Fruit fly (Drosophila melanogaster) whole organism, prepupa: Measurements from ENCODE around the gene Teh2.
A peak's percentile ranks its signal among the peaks of the same experiment; 100 is the strongest.

Source experiments
- CG10631 ChIP-seq: fragments of 200-800 bp; sonication (Bioruptor generic); optimal IDR thresholded peaks from 2 replicates; lab custom pipeline; 2016; ENCODE audit warnings: missing biosample characterization, missing genetic modification characterization
- CG10669 ChIP-seq: fragments of 200-800 bp; sonication (Bioruptor generic); optimal IDR thresholded peaks from 3 replicates; lab custom pipeline; 2018; ENCODE audit warnings: missing biosample characterization, mild to moderate bottlenecking, missing genetic modification characterization, moderate library complexity
- CG11294 ChIP-seq: fragments of 200-800 bp; sonication (Bioruptor generic); IDR thresholded peaks from 2 replicates; pipeline ENCODE4 v1.3.6; 2022; ENCODE audit warnings: missing biosample characterization, missing genetic modification characterization
- CG11902 ChIP-seq: fragments of 200-800 bp; sonication (Bioruptor generic); optimal IDR thresholded peaks from 3 replicates; lab custom pipeline; 2016; ENCODE audit warnings: missing biosample characterization, missing genetic modification characterization
- CG15336 ChIP-seq: fragments of 200-800 bp; sonication (Bioruptor generic); IDR thresholded peaks from 2 replicates; pipeline ENCODE4 v1.3.6; 2022; ENCODE audit warnings: missing biosample characterization, missing genetic modification characterization
- CG1621 ChIP-seq: fragments of 200-800 bp; sonication (Bioruptor generic); optimal IDR thresholded peaks from 3 replicates; lab custom pipeline; 2018; ENCODE audit warnings: missing biosample characterization, mild to moderate bottlenecking, missing genetic modification characterization
- CG16779 ChIP-seq: fragments of 200-800 bp; sonication (Bioruptor generic); optimal IDR thresholded peaks from 3 replicates; lab custom pipeline; 2017; ENCODE audit warnings: missing biosample characterization, mild to moderate bottlenecking, missing genetic modification characterization
- CG3032 ChIP-seq: fragments of 200-800 bp; optimal IDR thresholded peaks from 2 replicates; lab custom pipeline; 2019; ENCODE audit warnings: missing biosample characterization, mild to moderate bottlenecking, missing genetic modification characterization, moderate library complexity
- CG31627 ChIP-seq: fragments of 200-800 bp; sonication (Bioruptor generic); optimal IDR thresholded peaks from 3 replicates; lab custom pipeline; 2016; ENCODE audit warnings: missing biosample characterization, missing genetic modification characterization
- CG32006 ChIP-seq: fragments of 200-800 bp; sonication (Bioruptor generic); optimal IDR thresholded peaks from 3 replicates; lab custom pipeline; 2017; ENCODE audit warnings: missing biosample characterization, mild to moderate bottlenecking, missing genetic modification characterization
- CG3919 ChIP-seq: fragments of 200-800 bp; sonication (Bioruptor generic); optimal IDR thresholded peaks from 3 replicates; lab custom pipeline; 2016; ENCODE audit warnings: missing biosample characterization, missing genetic modification characterization
- CG4318 ChIP-seq: fragments of 200-800 bp; sonication (Bioruptor generic); optimal IDR thresholded peaks from 3 replicates; lab custom pipeline; 2017; ENCODE audit warnings: missing biosample characterization, mild to moderate bottlenecking, missing genetic modification characterization
- CG6163 ChIP-seq: fragments of 200-800 bp; sonication (Bioruptor generic); IDR thresholded peaks from 3 replicates; pipeline ENCODE4 v1.3.6; 2022; ENCODE audit warnings: missing biosample characterization, missing genetic modification characterization
- CG6276 ChIP-seq: fragments of 200-800 bp; sonication (Bioruptor generic); optimal IDR thresholded peaks from 2 replicates; lab custom pipeline; 2017; ENCODE audit warnings: missing biosample characterization, mild to moderate bottlenecking, missing genetic modification characterization
- CG6808 ChIP-seq: fragments of 200-800 bp; sonication (Bioruptor generic); optimal IDR thresholded peaks from 3 replicates; lab custom pipeline; 2017; ENCODE audit warnings: missing biosample characterization, missing genetic modification characterization, mild to moderate bottlenecking, moderate library complexity, missing genetic modification reagents
- CG6854 ChIP-seq: fragments of 200-800 bp; sonication (Bioruptor generic); optimal IDR thresholded peaks from 2 replicates; lab custom pipeline; 2017; ENCODE audit warnings: missing biosample characterization, mild to moderate bottlenecking, missing genetic modification characterization
- CG8319 ChIP-seq: fragments of 200-800 bp; sonication (Bioruptor generic); optimal IDR thresholded peaks from 3 replicates; lab custom pipeline; 2016; ENCODE audit warnings: missing biosample characterization, missing genetic modification characterization
- CG8632 ChIP-seq: fragments of 200-800 bp; sonication (Bioruptor generic); optimal IDR thresholded peaks from 3 replicates; lab custom pipeline; 2016; ENCODE audit warnings: missing biosample characterization, missing genetic modification characterization
- CG9139 ChIP-seq: fragments of 200-800 bp; sonication (Bioruptor generic); optimal IDR thresholded peaks from 3 replicates; lab custom pipeline; 2017; ENCODE audit warnings: missing biosample characterization, mild to moderate bottlenecking, missing genetic modification characterization
- Eip78C ChIP-seq: fragments of 200-800 bp; sonication (Bioruptor generic); peaks from one replicate; lab custom pipeline; 2016; ENCODE audit warnings: missing biosample characterization, missing genetic modification characterization
- Eip93F ChIP-seq: fragments of 200-800 bp; sonication (Bioruptor generic); optimal IDR thresholded peaks from 2 replicates; lab custom pipeline; 2016; ENCODE audit warnings: missing biosample characterization, mild to moderate bottlenecking, missing genetic modification characterization
- Ets21C ChIP-seq: fragments of 200-800 bp; sonication (Bioruptor generic); optimal IDR thresholded peaks from 3 replicates; lab custom pipeline; 2016; ENCODE audit warnings: missing biosample characterization, missing genetic modification characterization
- Ets96B ChIP-seq: fragments of 200-800 bp; optimal IDR thresholded peaks from 2 replicates; lab custom pipeline; 2019; ENCODE audit warnings: missing biosample characterization, mild to moderate bottlenecking, missing genetic modification characterization, moderate library complexity
- Hr38 ChIP-seq: sonication (Bioruptor generic); optimal IDR thresholded peaks from 2 replicates; lab custom pipeline; 2016; ENCODE audit warnings: missing biosample characterization, missing genetic modification characterization
- Hr39 ChIP-seq: fragments of 200-800 bp; sonication (Bioruptor generic); optimal IDR thresholded peaks from 2 replicates; lab custom pipeline; 2016; ENCODE audit warnings: missing biosample characterization, missing genetic modification characterization
- Lpt ChIP-seq: fragments of 200-800 bp; sonication (Bioruptor generic); optimal IDR thresholded peaks from 3 replicates; lab custom pipeline; 2016; ENCODE audit warnings: missing biosample characterization, missing genetic modification characterization
- OdsH ChIP-seq: fragments of 200-800 bp; sonication (Bioruptor generic); optimal IDR thresholded peaks from 3 replicates; lab custom pipeline; 2016; ENCODE audit warnings: missing biosample characterization, missing genetic modification characterization
- Sox14 ChIP-seq: fragments of 200-800 bp; sonication (Bioruptor generic); optimal IDR thresholded peaks from 3 replicates; lab custom pipeline; 2016; ENCODE audit warnings: missing biosample characterization, missing genetic modification characterization
- Sox15 ChIP-seq: fragments of 200-800 bp; sonication (Bioruptor generic); optimal IDR thresholded peaks from 3 replicates; lab custom pipeline; 2016; ENCODE audit warnings: missing biosample characterization, missing genetic modification characterization
- acj6 ChIP-seq: fragments of 200-800 bp; sonication (Bioruptor generic); optimal IDR thresholded peaks from 3 replicates; lab custom pipeline; 2016; ENCODE audit warnings: missing biosample characterization, missing genetic modification characterization
- cyc ChIP-seq: fragments of 200-800 bp; sonication (Bioruptor generic); optimal IDR thresholded peaks from 3 replicates; lab custom pipeline; 2016; ENCODE audit warnings: missing biosample characterization, missing genetic modification characterization
- dsx ChIP-seq: fragments of 200-800 bp; optimal IDR thresholded peaks from 3 replicates; lab custom pipeline; 2019; ENCODE audit warnings: missing biosample characterization, mild to moderate bottlenecking, missing genetic modification characterization, moderate library complexity; ENCODE audit not compliant: poor library complexity, severe bottlenecking
- eg ChIP-seq: fragments of 200-800 bp; sonication (Bioruptor generic); IDR thresholded peaks from 3 replicates; pipeline ENCODE4 v1.3.6; 2022; ENCODE audit warnings: missing biosample characterization, missing genetic modification characterization
- lz ChIP-seq: fragments of 200-800 bp; sonication (Bioruptor generic); optimal IDR thresholded peaks from 3 replicates; lab custom pipeline; 2016; ENCODE audit warnings: missing biosample characterization, missing genetic modification characterization
- net ChIP-seq: fragments of 200-800 bp; sonication (Bioruptor generic); optimal IDR thresholded peaks from 3 replicates; lab custom pipeline; 2016; ENCODE audit warnings: missing biosample characterization, missing genetic modification characterization
- pdm3 ChIP-seq: fragments of 200-800 bp; sonication (Bioruptor generic); optimal IDR thresholded peaks from 3 replicates; lab custom pipeline; 2016; ENCODE audit warnings: missing biosample characterization, missing genetic modification characterization
- spab ChIP-seq: fragments of 200-800 bp; sonication (Bioruptor generic); optimal IDR thresholded peaks from 2 replicates; lab custom pipeline; 2017; ENCODE audit warnings: missing biosample characterization, mild to moderate bottlenecking, missing genetic modification characterization, missing genetic modification reagents
- ss ChIP-seq, 2 experiments: fragments of 200-800 bp; sonication (Bioruptor generic); optimal IDR thresholded peaks; 2 replicates in 1 of 2; 3 replicates in 1 of 2; lab custom pipeline; 2017 to 2018; ENCODE audit warnings: mild to moderate bottlenecking in 2 of 2, missing biosample characterization in 2 of 2, missing genetic modification characterization in 2 of 2, moderate library complexity in 1 of 2
- svp ChIP-seq: fragments of 200-800 bp; sonication (Bioruptor generic); peaks from one replicate; lab custom pipeline; 2016; ENCODE audit warnings: missing biosample characterization, missing genetic modification characterization

Gene Teh2

DNA sequence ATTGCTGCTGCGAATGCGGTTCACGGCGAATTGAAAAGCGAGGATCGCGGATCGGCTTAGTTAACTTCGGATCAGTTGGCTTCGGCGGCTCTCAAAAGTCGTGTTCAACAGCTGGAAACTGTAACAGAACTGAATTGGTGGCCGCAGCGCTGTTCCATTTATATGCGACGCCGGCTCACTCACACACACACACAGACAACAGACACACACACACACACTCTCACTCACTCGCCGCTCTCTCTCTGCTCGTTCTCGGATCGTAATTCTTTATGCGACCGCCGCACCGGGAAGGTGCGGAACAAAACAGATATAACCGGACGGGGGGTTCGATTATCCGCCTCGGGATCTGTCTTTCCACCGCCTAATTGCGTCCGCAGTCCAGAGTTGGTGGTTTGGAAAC, 39.3 kb upstream of the Teh2 start, which contains the start of gene CG46460 (continued):
- TF ChIP-seq CG10631 (GFP tag; lab: Kevin White, UChicago), result no peak
- no peak for TF ChIP-seq Lpt (GFP tag; lab: Kevin White, UChicago)
- TF ChIP-seq svp (GFP tag; lab: Kevin White, UChicago), result peak; percentile 83
- no peak for TF ChIP-seq CG6854 (GFP tag; lab: Kevin White, UChicago)
- TF ChIP-seq CG6808 (GFP tag; lab: Kevin White, UChicago), result no peak
- no peak for TF ChIP-seq net (GFP tag; lab: Kevin White, UChicago)
- no peak for TF ChIP-seq Eip78C
- TF ChIP-seq Sox15 (GFP tag; lab: Kevin White, UChicago), result no peak
- peak; percentile 25 for TF ChIP-seq Ets96B (tag; lab: Kevin White, UChicago)
- no peak for TF ChIP-seq Eip93F
- peak; percentile 94 for TF ChIP-seq CG1621 (tag; lab: Kevin White, UChicago)
- no peak for TF ChIP-seq dsx
- peak; percentile 25 for TF ChIP-seq cyc (GFP tag; lab: Kevin White, UChicago)
- peak; percentile 4 for TF ChIP-seq CG3032
- peak; percentile 39 for TF ChIP-seq CG31627 (GFP tag; lab: Kevin White, UChicago)
- TF ChIP-seq, all 60 proteins: peak for 23

DNA sequence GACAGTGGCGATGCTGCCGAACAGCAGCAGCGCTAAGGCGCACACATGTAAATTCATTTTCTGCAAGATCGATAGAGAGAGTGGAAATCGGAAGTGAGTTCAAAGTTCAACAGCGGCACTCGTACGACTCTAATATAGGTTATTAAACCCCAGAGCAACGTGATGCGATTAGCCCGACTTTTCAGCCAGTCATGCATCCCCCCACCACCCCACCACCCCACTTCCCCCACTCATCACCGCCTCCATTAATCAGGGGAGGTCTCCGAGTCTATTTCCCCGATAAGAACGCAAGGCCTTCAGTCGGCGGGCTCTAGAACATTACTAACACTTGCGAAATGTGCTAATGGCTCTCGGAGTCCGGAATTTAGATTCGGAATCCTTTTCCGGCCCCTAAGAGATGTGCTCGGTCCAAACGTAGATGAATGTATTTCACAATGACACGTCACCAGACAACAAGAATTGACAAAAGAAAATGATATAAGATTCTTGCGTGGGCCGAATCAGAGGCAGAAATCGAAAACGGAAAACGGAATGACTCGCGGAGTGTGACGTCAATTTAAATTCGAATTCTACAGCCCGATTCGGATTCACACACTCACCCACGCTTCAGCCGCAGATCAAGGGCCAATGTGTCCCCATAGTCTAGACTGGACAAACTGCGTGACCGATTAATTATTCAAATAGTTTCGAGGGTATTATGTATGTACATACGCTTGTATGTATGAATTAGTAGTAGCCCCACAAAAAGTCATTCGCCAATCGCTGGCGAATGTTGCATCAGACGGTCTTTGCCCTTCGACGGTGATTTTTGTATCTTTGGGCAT, 38.0 kb upstream of the Teh2 start:
- TF ChIP-seq spab (GFP tag; lab: Kevin White, UChicago) (no peak), OdsH (no peak), CG1621 (tag; lab: Kevin White, UChicago) (no peak), CG4318 (GFP tag; lab: Kevin White, UChicago) (no peak), CG11902 (GFP tag; lab: Kevin White, UChicago) (no peak), CG6808 (GFP tag; lab: Kevin White, UChicago) (peak; percentile 23), lz (GFP tag; lab: Kevin White, UChicago) (no peak), CG6163 (GFP tag; lab: Robert Waterston, UW) (0 out of 3 replicates have a peak, but pooled peaks have one; percentile 12), CG6854 (GFP tag; lab: Kevin White, UChicago) (no peak), CG15336 (GFP tag; lab: Robert Waterston, UW) (peak; percentile 35; the same call in 1 of the 2 replicates), CG31627 (GFP tag; lab: Kevin White, UChicago) (no peak), CG6276 (GFP tag; lab: Kevin White, UChicago) (peak; percentile 49), CG9139 (GFP tag; lab: Kevin White, UChicago) (no peak), Hr39 (GFP tag; lab: Kevin White, UChicago) (no peak), CG3919 (GFP tag; lab: Kevin White, UChicago) (no peak), Ets21C (GFP tag; lab: Kevin White, UChicago) (no peak), svp (GFP tag; lab: Kevin White, UChicago) (peak; percentile 84), ss (GFP tag; optimal IDR thresholded peaks at IDR 0.05; lab: Kevin White, UChicago) (peak; percentile 16 to 56), eg (0 out of 3 replicates have a peak, but pooled peaks have one; percentile 34), CG8632 (GFP tag; lab: Kevin White, UChicago) (no peak), Sox14 (GFP tag; lab: Kevin White, UChicago) (no peak), CG16779 (tag; lab: Kevin White, UChicago) (peak; percentile 15), pdm3 (GFP tag; lab: Kevin White, UChicago) (no peak), CG10669 (GFP tag; lab: Kevin White, UChicago) (peak; percentile 14), CG11294 (GFP tag; lab: Robert Waterston, UW) (no peak), CG32006 (no peak)
- TF ChIP-seq, all 60 proteins: peak for 9

DNA sequence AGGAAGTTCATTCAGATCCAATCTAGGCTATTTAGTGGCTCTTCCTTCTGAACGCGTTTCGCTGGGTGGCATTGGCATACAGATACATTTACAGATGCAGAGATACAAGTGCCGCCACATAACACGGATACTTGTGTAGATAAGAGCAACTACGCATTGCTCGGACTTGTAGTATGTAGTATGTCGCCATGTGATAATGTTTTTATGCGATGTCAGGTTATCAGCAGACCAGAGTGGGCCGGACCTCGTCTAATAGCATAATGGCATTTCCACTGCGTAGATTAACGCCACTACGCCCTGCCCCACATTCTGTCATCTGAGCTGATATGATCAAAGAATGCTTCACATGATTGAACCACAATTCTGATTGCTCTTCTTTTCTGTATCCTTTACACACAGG, 34.0 kb upstream of the Teh2 start:
- TF ChIP-seq Sox15 (GFP tag; lab: Kevin White, UChicago) (no peak), CG32006 (no peak), Hr38 (GFP tag; lab: Kevin White, UChicago) (no peak), CG8319 (GFP tag; lab: Kevin White, UChicago) (no peak), CG31627 (GFP tag; lab: Kevin White, UChicago) (no peak), CG6163 (GFP tag; lab: Robert Waterston, UW) (no peak), svp (GFP tag; lab: Kevin White, UChicago) (peak; percentile 83), acj6 (GFP tag; lab: Kevin White, UChicago) (no peak)
